Fruit fly (Drosophila melanogaster) whole organism, embryonic: ENCODE results near the gene CG10470.
A peak's percentile ranks its signal among the peaks of the same experiment; 100 is the strongest.

ENCODE experiments used
- Adf1 ChIP-seq: fragments of 200-800 bp; sonication (Bioruptor generic); IDR thresholded peaks from 2 replicates; pipeline ENCODE4 v1.3.6; 2022; ENCODE audit warnings: missing biosample characterization, missing genetic modification characterization
- CG12104 ChIP-seq: fragments of 200-800 bp; sonication (Bioruptor generic); optimal IDR thresholded peaks from 3 replicates; lab custom pipeline; 2016; ENCODE audit warnings: missing biosample characterization, missing genetic modification characterization
- CG12744 ChIP-seq: fragments of 200-800 bp; sonication (Bioruptor generic); optimal IDR thresholded peaks from 2 replicates; lab custom pipeline; 2016; ENCODE audit warnings: missing biosample characterization, missing genetic modification characterization
- CG15073 ChIP-seq: fragments of 200-800 bp; sonication (Bioruptor generic); optimal IDR thresholded peaks from 2 replicates; lab custom pipeline; 2016; ENCODE audit warnings: missing biosample characterization, missing genetic modification characterization
- CG16815 ChIP-seq: fragments of 200-800 bp; sonication (Bioruptor generic); optimal IDR thresholded peaks from 3 replicates; lab custom pipeline; 2017; ENCODE audit warnings: missing biosample characterization, mild to moderate bottlenecking, missing genetic modification characterization
- CG17829 ChIP-seq: fragments of 200-800 bp; optimal IDR thresholded peaks from 2 replicates; lab custom pipeline; 2019; ENCODE audit warnings: missing biosample characterization, mild to moderate bottlenecking, missing genetic modification characterization, moderate library complexity
- CG1792 ChIP-seq: fragments of 200-800 bp; sonication (Bioruptor generic); optimal IDR thresholded peaks from 2 replicates; lab custom pipeline; 2016; ENCODE audit warnings: missing biosample characterization, missing genetic modification characterization
- CG3065 ChIP-seq: fragments of 200-800 bp; sonication (Bioruptor generic); optimal IDR thresholded peaks from 2 replicates; lab custom pipeline; 2016; ENCODE audit warnings: missing biosample characterization, missing genetic modification characterization
- CG31224 ChIP-seq: fragments of 200-800 bp; sonication (Bioruptor generic); IDR thresholded peaks from 2 replicates; pipeline ENCODE4 v1.3.6; 2022; ENCODE audit warnings: missing biosample characterization, missing genetic modification characterization
- CG34422 ChIP-seq: fragments of 200-800 bp; sonication (Bioruptor generic); IDR thresholded peaks from 3 replicates; pipeline ENCODE4 v1.3.6; 2022; ENCODE audit warnings: missing biosample characterization, missing genetic modification characterization
- CG3838 ChIP-seq: fragments of 200-800 bp; sonication (Bioruptor generic); optimal IDR thresholded peaks from 3 replicates; lab custom pipeline; 2016; ENCODE audit warnings: missing biosample characterization, missing genetic modification characterization
- CG4360 ChIP-seq: fragments of 200-800 bp; sonication (Bioruptor generic); IDR thresholded peaks from 2 replicates; pipeline ENCODE4 v1.3.6; 2022; ENCODE audit warnings: missing biosample characterization, missing genetic modification characterization
- CG4854 ChIP-seq: fragments of 200-800 bp; sonication (Bioruptor generic); optimal IDR thresholded peaks from 2 replicates; lab custom pipeline; 2016; ENCODE audit warnings: missing biosample characterization, missing genetic modification characterization, inconsistent platforms
- CG5180 ChIP-seq: fragments of 200-800 bp; sonication (Bioruptor generic); optimal IDR thresholded peaks from 3 replicates; lab custom pipeline; 2017; ENCODE audit warnings: missing biosample characterization, missing genetic modification characterization, mild to moderate bottlenecking, moderate library complexity, missing genetic modification reagents
- CG7271 ChIP-seq: fragments of 200-800 bp; sonication (Bioruptor generic); optimal IDR thresholded peaks from 2 replicates; lab custom pipeline; 2018; ENCODE audit warnings: missing biosample characterization, mild to moderate bottlenecking, missing genetic modification characterization, moderate library complexity
- CG9437 ChIP-seq: fragments of 200-800 bp; sonication (Bioruptor generic); optimal IDR thresholded peaks from 2 replicates; lab custom pipeline; 2018; ENCODE audit warnings: missing biosample characterization, mild to moderate bottlenecking, missing genetic modification characterization
- CG9727 ChIP-seq: fragments of 200-800 bp; sonication (Bioruptor generic); optimal IDR thresholded peaks from 3 replicates; lab custom pipeline; 2017; ENCODE audit warnings: missing biosample characterization, mild to moderate bottlenecking, missing genetic modification characterization
- CkIIα-i1 ChIP-seq: fragments of 200-800 bp; sonication (Bioruptor generic); IDR thresholded peaks from 2 replicates; pipeline ENCODE4 v1.3.6; 2022; ENCODE audit warnings: missing biosample characterization, missing genetic modification characterization
- CoRest ChIP-seq: fragments of 200-800 bp; sonication (Bioruptor generic); optimal IDR thresholded peaks from 3 replicates; lab custom pipeline; 2018; ENCODE audit warnings: missing biosample characterization, mild to moderate bottlenecking, missing genetic modification characterization, moderate library complexity
- D19B ChIP-seq: fragments of 200-800 bp; sonication (Bioruptor generic); optimal IDR thresholded peaks from 2 replicates; lab custom pipeline; 2017; ENCODE audit warnings: missing biosample characterization, mild to moderate bottlenecking, missing genetic modification characterization
- Dad ChIP-seq: fragments of 200-800 bp; sonication (Bioruptor generic); optimal IDR thresholded peaks from 3 replicates; lab custom pipeline; 2016; ENCODE audit warnings: missing biosample characterization, missing genetic modification characterization
- Deaf1 ChIP-seq: fragments of 200-800 bp; optimal IDR thresholded peaks from 3 replicates; lab custom pipeline; 2019; ENCODE audit warnings: missing biosample characterization, mild to moderate bottlenecking, missing genetic modification characterization, moderate library complexity
- Dref ChIP-seq: fragments of 200-800 bp; sonication (Bioruptor generic); IDR thresholded peaks from 2 replicates; pipeline ENCODE4 v1.3.6; 2022; ENCODE audit warnings: missing biosample characterization, missing genetic modification characterization
- Ets97D ChIP-seq: fragments of 200-800 bp; sonication (Bioruptor generic); optimal IDR thresholded peaks from 3 replicates; lab custom pipeline; 2016; ENCODE audit warnings: missing biosample characterization, missing genetic modification characterization
- Fer2 ChIP-seq: fragments of 200-800 bp; sonication (Bioruptor generic); optimal IDR thresholded peaks from 2 replicates; lab custom pipeline; 2018; ENCODE audit warnings: missing biosample characterization, mild to moderate bottlenecking, missing genetic modification characterization, moderate library complexity
- HLH54F ChIP-seq: fragments of 200-800 bp; sonication (Bioruptor generic); optimal IDR thresholded peaks from 3 replicates; lab custom pipeline; 2016; ENCODE audit warnings: missing biosample characterization, missing genetic modification characterization
- Hand ChIP-seq: fragments of 200-800 bp; sonication (Bioruptor generic); optimal IDR thresholded peaks from 2 replicates; lab custom pipeline; 2017; ENCODE audit warnings: mild to moderate bottlenecking, missing biosample characterization, missing genetic modification reagents, missing genetic modification characterization
- Hey ChIP-seq: fragments of 200-800 bp; sonication (Bioruptor generic); optimal IDR thresholded peaks from 3 replicates; lab custom pipeline; 2018; ENCODE audit warnings: missing biosample characterization, mild to moderate bottlenecking, missing genetic modification characterization
- Hr51 ChIP-seq, 2 experiments: fragments of 200-800 bp; sonication (Bioruptor generic); optimal IDR thresholded peaks; 2 replicates in 1 of 2; 3 replicates in 1 of 2; lab custom pipeline; 2016 to 2018; ENCODE audit warnings: missing biosample characterization in 2 of 2, missing genetic modification characterization in 2 of 2, mild to moderate bottlenecking in 1 of 2, moderate library complexity in 1 of 2
- NfI ChIP-seq: fragments of 200-800 bp; sonication (Bioruptor generic); optimal IDR thresholded peaks from 3 replicates; lab custom pipeline; 2018; ENCODE audit warnings: missing biosample characterization, mild to moderate bottlenecking, missing genetic modification characterization, moderate library complexity
- Rfx ChIP-seq: fragments of 200-800 bp; sonication (Bioruptor generic); IDR thresholded peaks from 2 replicates; pipeline ENCODE4 v1.3.6; 2022; ENCODE audit warnings: missing biosample characterization, missing genetic modification characterization
- Spps ChIP-seq: fragments of 200-800 bp; sonication (Bioruptor generic); optimal IDR thresholded peaks from 2 replicates; lab custom pipeline; 2018; ENCODE audit warnings: missing biosample characterization, mild to moderate bottlenecking, missing genetic modification characterization
- ac ChIP-seq: fragments of 200-800 bp; sonication (Bioruptor generic); optimal IDR thresholded peaks from 3 replicates; lab custom pipeline; 2017; ENCODE audit warnings: missing biosample characterization, mild to moderate bottlenecking, missing genetic modification characterization
- amos ChIP-seq: fragments of 200-800 bp; sonication (Bioruptor generic); IDR thresholded peaks from 2 replicates; pipeline ENCODE4 v1.3.6; 2022; ENCODE audit warnings: missing biosample characterization, missing genetic modification characterization; ENCODE audit not compliant: partially characterized antibody
- bsh ChIP-seq, 2 experiments: fragments of 200-800 bp; sonication (Bioruptor generic); optimal IDR thresholded peaks; 2 replicates each; lab custom pipeline; 2017 to 2018; ENCODE audit warnings: mild to moderate bottlenecking in 2 of 2, missing biosample characterization in 2 of 2, missing genetic modification characterization in 2 of 2, moderate library complexity in 1 of 2
- cato ChIP-seq: fragments of 200-800 bp; sonication (Bioruptor generic); optimal IDR thresholded peaks from 2 replicates; lab custom pipeline; 2016; ENCODE audit warnings: missing biosample characterization, missing genetic modification characterization, borderline replicate concordance
- chif ChIP-seq, 2 experiments: fragments of 200-800 bp; sonication (Bioruptor generic); optimal IDR thresholded peaks; 3 replicates each; lab custom pipeline; 2016; ENCODE audit warnings: missing biosample characterization in 2 of 2, missing genetic modification characterization in 2 of 2
- crol ChIP-seq: fragments of 200-800 bp; sonication (Bioruptor generic); IDR thresholded peaks from 2 replicates; pipeline ENCODE4 v1.3.6; 2022; ENCODE audit warnings: missing biosample characterization, missing genetic modification characterization
- fd96Cb ChIP-seq: fragments of 200-800 bp; sonication (Bioruptor generic); optimal IDR thresholded peaks from 2 replicates; lab custom pipeline; 2018; ENCODE audit warnings: missing biosample characterization, mild to moderate bottlenecking, missing genetic modification characterization, moderate library complexity
- gcm2 ChIP-seq: fragments of 200-800 bp; sonication (Bioruptor generic); optimal IDR thresholded peaks from 2 replicates; lab custom pipeline; 2016; ENCODE audit warnings: missing biosample characterization, missing genetic modification characterization
- lbe ChIP-seq: fragments of 200-800 bp; sonication (Bioruptor generic); optimal IDR thresholded peaks from 2 replicates; lab custom pipeline; 2016; ENCODE audit warnings: missing biosample characterization, mild to moderate bottlenecking, missing genetic modification characterization
- mirr ChIP-seq: fragments of 200-800 bp; sonication (Bioruptor generic); optimal IDR thresholded peaks from 3 replicates; lab custom pipeline; 2018; ENCODE audit warnings: missing biosample characterization, mild to moderate bottlenecking, missing genetic modification characterization
- nerfin-1 ChIP-seq: fragments of 200-800 bp; sonication (Bioruptor generic); optimal IDR thresholded peaks from 3 replicates; lab custom pipeline; 2019; ENCODE audit warnings: missing biosample characterization, mild to moderate bottlenecking, missing genetic modification characterization, moderate library complexity
- pb ChIP-seq: fragments of 200-800 bp; sonication (Bioruptor generic); optimal IDR thresholded peaks from 3 replicates; lab custom pipeline; 2016; ENCODE audit warnings: missing biosample characterization, missing genetic modification characterization
- scrt ChIP-seq: fragments of 200-800 bp; sonication (Bioruptor generic); optimal IDR thresholded peaks from 2 replicates; lab custom pipeline; 2018; ENCODE audit warnings: missing biosample characterization, mild to moderate bottlenecking, missing genetic modification characterization, moderate library complexity
- sd ChIP-seq: fragments of 200-800 bp; sonication (Bioruptor generic); optimal IDR thresholded peaks from 3 replicates; lab custom pipeline; 2018; ENCODE audit warnings: missing biosample characterization, mild to moderate bottlenecking, missing genetic modification characterization, moderate library complexity
- so ChIP-seq: fragments of 200-800 bp; sonication (Bioruptor generic); IDR thresholded peaks from 3 replicates; pipeline ENCODE4 v1.3.6; 2022; ENCODE audit warnings: missing biosample characterization, missing genetic modification characterization
- sr ChIP-seq: fragments of 200-800 bp; sonication (Bioruptor generic); IDR thresholded peaks from 3 replicates; pipeline ENCODE4 v1.3.6; 2022; ENCODE audit warnings: missing biosample characterization, missing genetic modification characterization
- stc ChIP-seq: fragments of 200-800 bp; sonication (Bioruptor generic); IDR thresholded peaks from 2 replicates; pipeline ENCODE4 v1.3.6; 2022; ENCODE audit warnings: missing biosample characterization, missing genetic modification characterization
- tgo ChIP-seq: fragments of 200-800 bp; sonication (Bioruptor generic); IDR thresholded peaks from 3 replicates; pipeline ENCODE4 v1.3.6; 2022; ENCODE audit warnings: missing biosample characterization, missing genetic modification characterization
- zen2 ChIP-seq: fragments of 200-800 bp; sonication (Bioruptor generic); IDR thresholded peaks from 3 replicates; pipeline ENCODE4 v1.3.6; 2022; ENCODE audit warnings: missing biosample characterization, missing genetic modification characterization; ENCODE audit not compliant: partially characterized antibody

Gene CG10470

dm6 chr2L:19012776-19013328, 36.0 kb upstream of the CG10470 start:
- TF ChIP-seq CG4854 (GFP tag; lab: Kevin White, UChicago) (no peak), Ets97D (GFP tag; lab: Kevin White, UChicago) (no peak), so (GFP tag; lab: Robert Waterston, UW) (no peak), nerfin-1 (peak; percentile 19), pb (GFP tag; lab: Kevin White, UChicago) (no peak), mirr (GFP tag; lab: Kevin White, UChicago) (peak; percentile 63), CG17829 (tag; lab: Kevin White, UChicago) (no peak), gcm2 (GFP tag; lab: Kevin White, UChicago) (no peak), CG4360 (GFP tag; lab: Robert Waterston, UW) (0 out of 2 replicates have a peak, but pooled peaks have one; percentile 17), Hand (GFP tag; lab: Kevin White, UChicago) (no peak), Fer2 (peak; percentile 28), CG9727 (GFP tag; lab: Kevin White, UChicago) (no peak), D19B (GFP tag; lab: Kevin White, UChicago) (no peak), CG9437 (GFP tag; lab: Kevin White, UChicago) (no peak), CG3838 (GFP tag; lab: Kevin White, UChicago) (no peak), CkIIα-i1 (no peak), stc (GFP tag; lab: Robert Waterston, UW) (no peak), Adf1 (GFP tag; lab: Robert Waterston, UW) (peak; percentile 70), Hey (tag; lab: Kevin White, UChicago) (peak; percentile 88), CG15073 (GFP tag; lab: Kevin White, UChicago) (no peak), CG34422 (GFP tag; lab: Robert Waterston, UW) (no peak), tgo (no peak), Spps (tag; lab: Kevin White, UChicago) (no peak), sr (GFP tag; lab: Robert Waterston, UW) (no peak), Hr51 (GFP tag; optimal IDR thresholded peaks at IDR 0.05; lab: Kevin White, UChicago) (no peak), NfI (GFP tag; lab: Kevin White, UChicago) (peak; percentile 20), CG1792 (GFP tag; lab: Kevin White, UChicago) (no peak), scrt (no peak), cato (GFP tag; lab: Kevin White, UChicago) (no peak), CG7271 (no peak), Dad (no peak), crol (GFP tag; lab: Robert Waterston, UW) (peak; percentile 73), fd96Cb (tag; lab: Kevin White, UChicago) (no peak), CoRest (tag; lab: Kevin White, UChicago) (no peak), HLH54F (GFP tag; lab: Kevin White, UChicago) (no peak), CG31224 (no peak), CG3065 (GFP tag; lab: Kevin White, UChicago) (no peak), sd (tag; lab: Kevin White, UChicago) (peak; percentile 56), zen2 (no peak), bsh (GFP tag; optimal IDR thresholded peaks at IDR 0.05; lab: Kevin White, UChicago) (no peak), Dref (GFP tag; lab: Robert Waterston, UW) (0 out of 2 replicates have a peak, but pooled peaks have one; percentile 24), CG16815 (GFP tag; lab: Kevin White, UChicago) (no peak), ac (GFP tag; lab: Kevin White, UChicago) (no peak), CG5180 (GFP tag; lab: Kevin White, UChicago) (no peak), amos (GFP tag; lab: Robert Waterston, UW) (no peak), lbe (GFP tag; lab: Kevin White, UChicago) (no peak), Deaf1 (tag; lab: Kevin White, UChicago) (peak; percentile 42), chif (GFP tag; optimal IDR thresholded peaks at IDR 0.05; lab: Kevin White, UChicago) (no peak), CG12744 (GFP tag; lab: Kevin White, UChicago) (no peak), Rfx (GFP tag; lab: Robert Waterston, UW) (peak; percentile 23; the same call in 1 of the 2 replicates), CG12104 (no peak)
